Worm (Caenorhabditis elegans) whole organism, young adult: ENCODE results near the gene egl-20.
"Not testable (repeated sequence)": the region's sequence is repeated elsewhere in the genome, so short reads cannot be mapped to it uniquely, and the experiment has no call there.

Source experiments
- F23B12.7 ChIP-seq: sonication (generic microtip); optimal IDR thresholded peaks from 2 replicates; lab custom pipeline; 2017; ENCODE audit warnings: missing genetic modification characterization, mild to moderate bottlenecking, missing compliant biosample characterization, antibody characterized with exemption, moderate library complexity; ENCODE audit not compliant: insufficient read depth
- F55B11.4 ChIP-seq: sonication (generic microtip); optimal IDR thresholded peaks from 2 replicates; lab custom pipeline; 2016; ENCODE audit warnings: missing compliant biosample characterization, missing genetic modification characterization, borderline replicate concordance; ENCODE audit not compliant: insufficient read depth
- K12H6.12 ChIP-seq: fragments of 200-800 bp; sonication (Bioruptor generic); optimal IDR thresholded peaks from 2 replicates; lab custom pipeline; 2018; ENCODE audit warnings: mild to moderate bottlenecking, missing genetic modification characterization, missing compliant biosample characterization
- ZK185.1 ChIP-seq: sonication (generic microtip); optimal IDR thresholded peaks from 2 replicates; lab custom pipeline; 2016; ENCODE audit warnings: mild to moderate bottlenecking, missing genetic modification characterization, missing compliant biosample characterization; ENCODE audit not compliant: poor library complexity, severe bottlenecking
- aptf-2 ChIP-seq: fragments of 200-800 bp; sonication (Bioruptor generic); conservative IDR thresholded peaks from 2 replicates; pipeline ENCODE4 v1.3.6; 2022; ENCODE audit warnings: missing genetic modification reagents, missing genetic modification characterization, missing compliant biosample characterization
- dox-1 ChIP-seq: fragments of 200-800 bp; sonication (Bioruptor generic); IDR thresholded peaks from 2 replicates; pipeline ENCODE4 v1.3.6; 2022; ENCODE audit warnings: missing genetic modification reagents, missing genetic modification characterization, missing compliant biosample characterization
- efl-1 ChIP-seq: fragments of 150-350 bp; optimal IDR thresholded peaks from 2 replicates; lab custom pipeline; 2014; ENCODE audit warnings: missing biosample characterization, missing genetic modification reagents, missing genetic modification characterization
- egl-44 ChIP-seq: fragments of 200-800 bp; sonication (Bioruptor generic); IDR thresholded peaks from 2 replicates; pipeline ENCODE4 v1.3.6; 2022; ENCODE audit warnings: missing genetic modification reagents, missing genetic modification characterization, missing compliant biosample characterization
- egrh-3 ChIP-seq: fragments of 200-800 bp; sonication (Bioruptor generic); IDR thresholded peaks from 2 replicates; pipeline ENCODE4 v1.3.6; 2022; ENCODE audit warnings: missing genetic modification reagents, missing genetic modification characterization, missing compliant biosample characterization
- mes-4 ChIP-seq: sonication (generic microtip); optimal IDR thresholded peaks from 2 replicates; lab custom pipeline; 2016; ENCODE audit warnings: missing genotype, missing genetic modification characterization, missing compliant biosample characterization
- nhr-179 ChIP-seq: sonication (generic microtip); optimal IDR thresholded peaks from 2 replicates; lab custom pipeline; 2016; ENCODE audit warnings: mild to moderate bottlenecking, missing genetic modification characterization, missing compliant biosample characterization
- nhr-27 ChIP-seq: fragments of 200-800 bp; sonication (Bioruptor generic); optimal IDR thresholded peaks from 2 replicates; lab custom pipeline; 2018; ENCODE audit warnings: mild to moderate bottlenecking, missing genetic modification characterization, moderate library complexity, missing compliant biosample characterization
- nhr-80 ChIP-seq: sonication (generic microtip); optimal IDR thresholded peaks from 2 replicates; lab custom pipeline; 2016; ENCODE audit warnings: missing genetic modification characterization, missing compliant biosample characterization
- ztf-25 ChIP-seq: fragments of 200-800 bp; sonication (Bioruptor generic); IDR thresholded peaks from 2 replicates; pipeline ENCODE4 v1.3.6; 2022; ENCODE audit warnings: missing genetic modification reagents, missing genetic modification characterization, missing compliant biosample characterization

The egl-20 gene

ce11 chrIV:9769746-9770145 is 45.6 kb downstream of the egl-20 start, which contains the start of gene msp-78:
msp-78 (plus strand) TSS chrIV:9770046.
- TF ChIP-seq ztf-25 (GFP tag; lab: Robert Waterston, UW); F23B12.7; nhr-27 (tag; lab: Kevin White, UChicago): not testable (repeated sequence)
- TF ChIP-seq, all 124 proteins: peak for 0; not testable (repeated sequence) for 124

ce11 chrIV:9767054-9767453 is 48.3 kb downstream of the egl-20 start, which contains the start of gene msp-79:
msp-79 (minus strand) TSS chrIV:9767154.
- TF ChIP-seq K12H6.12 (tag; lab: Kevin White, UChicago); F55B11.4 (tag; lab: Kevin White, UChicago); efl-1 (GFP tag; lab: Kevin White, UChicago): not testable (repeated sequence)

- TF ChIP-seq ZK185.1 (tag; lab: Kevin White, UChicago) = no peak
- TF ChIP-seq, all 124 proteins: peak for 0
These were observed 49.1 kb downstream of the egl-20 start, which contains the start of gene ssp-36 for ce11 chrIV:9766250-9766649. ssp-36 (minus strand) TSS chrIV:9766350.

DNA sequence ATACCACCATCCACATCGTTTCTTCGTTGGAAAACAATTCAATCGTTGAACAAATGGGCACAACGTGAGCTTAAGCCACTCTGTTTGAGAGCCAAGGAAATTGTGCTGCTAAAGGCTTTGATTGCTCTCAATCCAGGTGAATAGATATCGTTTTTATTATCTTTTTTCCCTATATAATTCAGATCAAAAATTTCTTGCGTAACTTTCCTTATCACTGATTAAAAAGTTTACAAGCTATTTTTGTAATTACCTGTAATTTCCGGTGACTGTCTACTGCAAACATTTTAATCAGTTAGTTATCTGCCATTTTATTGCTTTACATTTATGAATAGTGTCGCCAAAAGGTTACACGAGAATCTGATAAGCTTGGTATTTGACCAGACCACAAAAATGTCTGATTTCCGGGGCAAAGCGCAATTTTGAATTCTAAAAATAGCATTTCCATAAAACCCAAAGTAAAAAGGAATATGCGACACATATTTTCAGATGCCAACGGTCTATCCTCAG is 52.6 kb downstream of the egl-20 start:
- TF ChIP-seq nhr-80 (tag; lab: Kevin White, UChicago) (peak; percentile 12), aptf-2 (GFP tag; lab: Robert Waterston, UW) (no peak), mes-4 (tag; lab: Kevin White, UChicago) (no peak), dox-1 (no peak), nhr-179 (tag; lab: Kevin White, UChicago) (no peak), egrh-3 (GFP tag; lab: Robert Waterston, UW) (no peak), egl-44 (GFP tag; lab: Robert Waterston, UW) (no peak)
